Worm (Caenorhabditis elegans): Measurements from ENCODE around the gene nhr-4.

DNA sequence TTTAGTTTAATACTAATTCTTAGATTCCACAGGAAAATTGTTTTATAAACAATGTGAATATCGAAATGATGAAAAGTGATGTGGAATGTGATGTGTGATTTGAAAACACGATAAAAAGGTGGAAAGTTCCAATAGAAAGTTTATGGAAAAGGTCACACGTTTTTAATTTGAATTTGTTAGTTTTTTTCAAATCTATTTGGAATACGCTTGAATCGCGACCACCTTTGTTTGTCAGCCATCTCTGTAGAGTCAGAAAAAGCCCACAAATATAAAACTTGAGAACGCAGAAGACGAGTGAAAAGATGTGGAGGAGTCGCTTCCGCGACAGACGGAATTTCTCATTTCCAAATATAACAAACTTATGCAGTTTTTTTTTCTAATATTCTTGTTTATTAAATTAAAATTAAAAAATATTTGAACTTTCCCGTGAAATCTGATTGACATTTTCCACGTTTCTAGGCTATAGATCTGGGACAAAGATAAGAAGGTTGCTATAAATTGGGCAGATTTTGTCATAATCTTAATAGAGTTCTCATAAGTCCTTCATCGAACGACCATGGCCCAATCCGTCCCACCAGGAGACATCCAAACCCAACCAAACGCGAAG, 38.0 kb upstream of the nhr-4 start, which contains the start of the genes kin-24 and msp-56:
- no peak for TF ChIP-seq nhr-11 (tag; optimal IDR thresholded peaks at IDR 0.05)
- no peak for TF ChIP-seq unc-55 (GFP tag; optimal IDR thresholded peaks at IDR 0.05)
- no peak for TF ChIP-seq ahr-1 (tag; optimal IDR thresholded peaks at IDR 0.05)
- no peak for TF ChIP-seq ceh-19 (GFP tag; optimal IDR thresholded peaks at IDR 0.05)
- no peak for TF ChIP-seq pqm-1 (tag; optimal IDR thresholded peaks at IDR 0.05)
- no peak for TF ChIP-seq fkh-10 (GFP tag; optimal IDR thresholded peaks at IDR 0.05)
- TF ChIP-seq odd-2 (tag; optimal IDR thresholded peaks at IDR 0.05): no peak
